Fruit fly (Drosophila melanogaster) whole organism, embryonic: ENCODE measurements around the gene CG8128.

Experiments used
- Abd-B ChIP-seq: fragments of 200-800 bp; sonication (Bioruptor generic); optimal IDR thresholded peaks from 2 replicates; lab custom pipeline; 2018; ENCODE audit warnings: missing biosample characterization, mild to moderate bottlenecking, missing genetic modification characterization, moderate library complexity
- B-H1 ChIP-seq: fragments of 200-800 bp; sonication (Bioruptor generic); IDR thresholded peaks from 3 replicates; pipeline ENCODE4 v1.3.6; 2022; ENCODE audit warnings: missing biosample characterization, missing genetic modification characterization
- CG10431 ChIP-seq: fragments of 200-800 bp; sonication (Bioruptor generic); optimal IDR thresholded peaks from 3 replicates; lab custom pipeline; 2018; ENCODE audit warnings: missing biosample characterization, mild to moderate bottlenecking, missing genetic modification characterization
- CG13296 ChIP-seq: fragments of 200-800 bp; sonication (Bioruptor generic); optimal IDR thresholded peaks from 3 replicates; lab custom pipeline; 2018; ENCODE audit warnings: missing biosample characterization, mild to moderate bottlenecking, missing genetic modification characterization
- CG13424 ChIP-seq: fragments of 200-800 bp; sonication (Bioruptor generic); optimal IDR thresholded peaks from 2 replicates; lab custom pipeline; 2019; ENCODE audit warnings: missing biosample characterization, mild to moderate bottlenecking, missing genetic modification characterization, moderate library complexity
- CG14014 ChIP-seq: fragments of 200-800 bp; sonication (Bioruptor generic); IDR thresholded peaks from 2 replicates; pipeline ENCODE4 v1.3.6; 2022; ENCODE audit warnings: missing biosample characterization, missing genetic modification characterization
- CG15269 ChIP-seq: fragments of 200-800 bp; sonication (Bioruptor generic); optimal IDR thresholded peaks from 2 replicates; lab custom pipeline; 2018; ENCODE audit warnings: missing biosample characterization, mild to moderate bottlenecking, missing genetic modification characterization, moderate library complexity
- CG1529 ChIP-seq: fragments of 200-800 bp; sonication (Bioruptor generic); optimal IDR thresholded peaks from 3 replicates; lab custom pipeline; 2018; ENCODE audit warnings: missing biosample characterization, missing genetic modification characterization
- CG15479 ChIP-seq: fragments of 200-800 bp; sonication (Bioruptor generic); optimal IDR thresholded peaks from 3 replicates; lab custom pipeline; 2019; ENCODE audit warnings: missing biosample characterization, mild to moderate bottlenecking, missing genetic modification characterization, moderate library complexity
- CG15601 ChIP-seq: fragments of 200-800 bp; sonication (Bioruptor generic); optimal IDR thresholded peaks from 3 replicates; lab custom pipeline; 2019; ENCODE audit warnings: missing biosample characterization, mild to moderate bottlenecking, missing genetic modification characterization, moderate library complexity
- CG1602 ChIP-seq: fragments of 200-800 bp; sonication (Bioruptor generic); optimal IDR thresholded peaks from 3 replicates; lab custom pipeline; 2016; ENCODE audit warnings: missing biosample characterization, missing genetic modification characterization
- CG16779 ChIP-seq: fragments of 200-800 bp; sonication (Bioruptor generic); IDR thresholded peaks from 2 replicates; pipeline ENCODE4 v1.3.6; 2022; ENCODE audit warnings: missing biosample characterization, missing genetic modification characterization
- CG17385 ChIP-seq: fragments of 200-800 bp; sonication (Bioruptor generic); optimal IDR thresholded peaks from 3 replicates; lab custom pipeline; 2018; ENCODE audit warnings: missing biosample characterization, mild to moderate bottlenecking, missing genetic modification characterization
- CG17829 ChIP-seq: fragments of 200-800 bp; optimal IDR thresholded peaks from 2 replicates; lab custom pipeline; 2019; ENCODE audit warnings: missing biosample characterization, mild to moderate bottlenecking, missing genetic modification characterization, moderate library complexity
- CG32767 ChIP-seq: fragments of 200-800 bp; sonication (Bioruptor generic); IDR thresholded peaks from 2 replicates; pipeline ENCODE4 v1.3.6; 2022; ENCODE audit warnings: missing biosample characterization, missing genetic modification characterization
- CG8089 ChIP-seq: fragments of 200-800 bp; sonication (Bioruptor generic); optimal IDR thresholded peaks from 3 replicates; lab custom pipeline; 2016; ENCODE audit warnings: missing biosample characterization, missing genetic modification characterization
- CG8281 ChIP-seq: fragments of 200-800 bp; sonication (Bioruptor generic); optimal IDR thresholded peaks from 2 replicates; lab custom pipeline; 2018; ENCODE audit warnings: missing biosample characterization, mild to moderate bottlenecking, missing genetic modification characterization, moderate library complexity
- Dip2 ChIP-seq: fragments of 200-800 bp; sonication (Bioruptor generic); IDR thresholded peaks from 2 replicates; pipeline ENCODE4 v1.3.6; 2022; ENCODE audit warnings: missing biosample characterization, missing genetic modification characterization
- Dip3 ChIP-seq: fragments of 200-800 bp; sonication (Bioruptor generic); optimal IDR thresholded peaks from 3 replicates; lab custom pipeline; 2016; ENCODE audit warnings: missing biosample characterization, missing genetic modification characterization
- Doc2 ChIP-seq: fragments of 200-800 bp; sonication (Bioruptor generic); IDR thresholded peaks from 2 replicates; pipeline ENCODE4 v1.3.6; 2022; ENCODE audit warnings: missing biosample characterization, missing genetic modification characterization
- Dp ChIP-seq: fragments of 200-800 bp; sonication (Bioruptor generic); optimal IDR thresholded peaks from 2 replicates; lab custom pipeline; 2018; ENCODE audit warnings: missing biosample characterization, mild to moderate bottlenecking, missing genetic modification characterization, moderate library complexity
- ERR ChIP-seq: fragments of 200-800 bp; sonication (Bioruptor generic); optimal IDR thresholded peaks from 2 replicates; lab custom pipeline; 2016; ENCODE audit warnings: missing biosample characterization, missing genetic modification characterization
- Fer3 ChIP-seq: fragments of 200-800 bp; sonication (Bioruptor generic); optimal IDR thresholded peaks from 2 replicates; lab custom pipeline; 2018; ENCODE audit warnings: missing biosample characterization, mild to moderate bottlenecking, missing genetic modification characterization, moderate library complexity
- Hmx ChIP-seq: fragments of 200-800 bp; sonication (Bioruptor generic); optimal IDR thresholded peaks from 2 replicates; lab custom pipeline; 2016; ENCODE audit warnings: missing biosample characterization, missing genetic modification characterization
- Jarid2 ChIP-seq: fragments of 200-800 bp; sonication (Bioruptor generic); optimal IDR thresholded peaks from 3 replicates; lab custom pipeline; 2017; ENCODE audit warnings: mild to moderate bottlenecking, missing biosample characterization, missing genetic modification reagents, missing genetic modification characterization
- Lpt ChIP-seq: fragments of >200 bp; optimal IDR thresholded peaks from 2 replicates; lab custom pipeline; 2018; ENCODE audit warnings: missing biosample characterization, missing genetic modification characterization
- NfI ChIP-seq: fragments of 200-800 bp; sonication (Bioruptor generic); optimal IDR thresholded peaks from 3 replicates; lab custom pipeline; 2018; ENCODE audit warnings: missing biosample characterization, mild to moderate bottlenecking, missing genetic modification characterization, moderate library complexity
- PHDP ChIP-seq: fragments of 200-800 bp; sonication (Bioruptor generic); optimal IDR thresholded peaks from 3 replicates; lab custom pipeline; 2018; ENCODE audit warnings: missing biosample characterization, mild to moderate bottlenecking, missing genetic modification characterization, moderate library complexity
- Ptx1 ChIP-seq: fragments of 200-800 bp; sonication (Bioruptor generic); IDR thresholded peaks from 2 replicates; pipeline ENCODE4 v1.3.6; 2022; ENCODE audit warnings: missing biosample characterization, missing genetic modification characterization
- Rfx ChIP-seq: fragments of 200-800 bp; sonication (Bioruptor generic); IDR thresholded peaks from 2 replicates; pipeline ENCODE4 v1.3.6; 2022; ENCODE audit warnings: missing biosample characterization, missing genetic modification characterization
- Sox102F ChIP-seq: fragments of 200-800 bp; sonication (Bioruptor generic); optimal IDR thresholded peaks from 2 replicates; lab custom pipeline; 2018; ENCODE audit warnings: missing biosample characterization, mild to moderate bottlenecking, missing genetic modification characterization, moderate library complexity
- Vsx1 ChIP-seq: fragments of 200-800 bp; sonication (Bioruptor generic); optimal IDR thresholded peaks from 2 replicates; lab custom pipeline; 2017; ENCODE audit warnings: missing biosample characterization, mild to moderate bottlenecking, missing genetic modification characterization, missing genetic modification reagents
- abd-A ChIP-seq: fragments of 200-800 bp; sonication (Bioruptor generic); optimal IDR thresholded peaks from 3 replicates; lab custom pipeline; 2019; ENCODE audit warnings: missing biosample characterization, mild to moderate bottlenecking, missing genetic modification characterization, moderate library complexity
- ato ChIP-seq: fragments of 200-800 bp; sonication (Bioruptor generic); IDR thresholded peaks from 2 replicates; pipeline ENCODE4 v1.3.6; 2022; ENCODE audit warnings: missing biosample characterization, missing genetic modification characterization; ENCODE audit not compliant: partially characterized antibody
- bigmax ChIP-seq: fragments of 200-800 bp; sonication (Bioruptor generic); optimal IDR thresholded peaks from 2 replicates; lab custom pipeline; 2018; ENCODE audit warnings: missing biosample characterization, mild to moderate bottlenecking, missing genetic modification characterization
- caup ChIP-seq: fragments of 200-800 bp; sonication (Bioruptor generic); optimal IDR thresholded peaks from 3 replicates; lab custom pipeline; 2017; ENCODE audit warnings: missing biosample characterization, mild to moderate bottlenecking, missing genetic modification characterization, moderate library complexity; ENCODE audit not compliant: severe bottlenecking
- chm ChIP-seq: fragments of 200-800 bp; sonication (Bioruptor generic); IDR thresholded peaks from 2 replicates; pipeline ENCODE4 v1.3.6; 2022; ENCODE audit warnings: missing biosample characterization, missing genetic modification characterization
- dmrt11E ChIP-seq: fragments of 200-800 bp; sonication (Bioruptor generic); optimal IDR thresholded peaks from 3 replicates; lab custom pipeline; 2018; ENCODE audit warnings: missing biosample characterization, mild to moderate bottlenecking, missing genetic modification characterization, moderate library complexity
- gem ChIP-seq: fragments of 200-800 bp; sonication (Bioruptor generic); optimal IDR thresholded peaks from 2 replicates; lab custom pipeline; 2019; ENCODE audit warnings: missing biosample characterization, mild to moderate bottlenecking, missing genetic modification characterization, moderate library complexity
- grn ChIP-seq: fragments of 200-800 bp; sonication (Bioruptor generic); optimal IDR thresholded peaks from 3 replicates; lab custom pipeline; 2017; ENCODE audit warnings: missing biosample characterization, missing genetic modification characterization
- gro ChIP-seq: fragments of 200-800 bp; sonication (Bioruptor generic); optimal IDR thresholded peaks from 2 replicates; lab custom pipeline; 2016; ENCODE audit warnings: missing biosample characterization, missing genetic modification characterization
- mam ChIP-seq: fragments of 200-800 bp; sonication (Bioruptor generic); optimal IDR thresholded peaks from 3 replicates; lab custom pipeline; 2016; ENCODE audit warnings: missing biosample characterization, missing genetic modification characterization
- pan ChIP-seq, 4 experiments: fragments of >200 bp in 3 of 4; fragments of 200-800 bp in 1 of 4; sonication (Bioruptor generic) in 1 of 4; optimal IDR thresholded peaks in 3 of 4; IDR thresholded peaks in 1 of 4; 2 replicates each; pipeline versions ENCODE4 v1.3.6 to Lab custom; 2017 to 2022; ENCODE audit warnings: missing biosample characterization in 2 of 4, missing genetic modification characterization in 2 of 4, mixed read lengths in 1 of 4
- sens ChIP-seq: fragments of 200-800 bp; sonication (Bioruptor generic); peaks from one replicate; lab custom pipeline; 2016; ENCODE audit warnings: missing biosample characterization, missing genetic modification characterization
- sim ChIP-seq: fragments of 200-800 bp; sonication (Bioruptor generic); IDR thresholded peaks from 2 replicates; pipeline ENCODE4 v1.3.6; 2022; ENCODE audit warnings: missing biosample characterization, missing genetic modification characterization
- sna ChIP-seq: fragments of 200-800 bp; sonication (Bioruptor generic); IDR thresholded peaks from 2 replicates; pipeline ENCODE4 v1.3.6; 2022; ENCODE audit warnings: missing biosample characterization, missing genetic modification characterization; ENCODE audit not compliant: partially characterized antibody
- ssp ChIP-seq: fragments of 200-800 bp; sonication (Bioruptor generic); IDR thresholded peaks from 2 replicates; pipeline ENCODE4 v1.3.6; 2022; ENCODE audit warnings: missing biosample characterization, missing genetic modification characterization
- tup ChIP-seq: fragments of 200-800 bp; sonication (Bioruptor generic); optimal IDR thresholded peaks from 2 replicates; lab custom pipeline; 2016; ENCODE audit warnings: missing biosample characterization, mild to moderate bottlenecking, missing genetic modification characterization, moderate library complexity
- z ChIP-seq: fragments of 200-800 bp; sonication (Bioruptor generic); IDR thresholded peaks from 3 replicates; pipeline ENCODE4 v1.3.6; 2022; ENCODE audit warnings: missing biosample characterization, missing genetic modification characterization

The CG8128 gene

DNA sequence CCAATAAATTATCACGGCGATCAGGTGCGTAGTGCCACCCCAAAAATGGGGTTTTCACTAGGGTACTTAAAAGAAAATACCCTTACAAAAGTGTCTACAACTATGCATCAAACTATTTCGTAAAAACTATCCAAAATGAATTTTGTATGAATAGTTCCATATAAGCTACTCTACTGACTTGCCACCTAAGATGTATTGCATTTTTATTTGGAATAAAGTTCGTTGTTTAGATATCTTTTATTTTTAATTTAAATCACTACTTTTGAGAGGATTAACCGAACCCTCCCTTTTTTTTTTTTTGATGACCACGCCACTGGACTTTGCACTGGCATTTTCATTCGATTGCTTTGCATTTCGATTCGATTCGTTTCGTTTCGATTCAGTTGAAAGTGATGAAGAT is 47.8 kb upstream of the CG8128 start:
- TF ChIP-seq z = no peak
- no peak for TF ChIP-seq Doc2 (GFP tag; lab: Robert Waterston, UW)
- TF ChIP-seq ERR = no peak
- no peak for TF ChIP-seq Lpt (GFP tag; lab: Kevin White, UChicago)
- no peak for TF ChIP-seq gro (GFP tag; lab: Kevin White, UChicago)
- no peak for TF ChIP-seq CG1529

DNA sequence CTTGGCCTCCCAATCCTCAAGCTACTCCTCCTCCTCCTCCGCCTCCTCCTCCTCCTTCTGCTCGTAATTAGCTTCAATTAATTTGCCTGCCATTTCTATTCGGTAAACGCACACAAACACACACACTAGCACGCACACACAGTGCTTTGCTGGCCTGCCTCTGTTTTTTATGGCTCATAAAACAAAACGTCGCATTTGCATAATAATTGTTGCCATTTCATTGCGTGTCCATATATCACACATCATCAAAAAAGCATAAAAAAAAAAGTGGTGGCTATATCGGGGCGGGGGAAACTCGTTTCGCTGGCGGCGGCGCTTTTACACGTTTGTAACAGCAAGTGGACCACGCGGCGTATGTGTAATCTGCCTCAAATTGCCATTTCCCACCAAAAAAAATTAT is 45.7 kb upstream of the CG8128 start:
- TF ChIP-seq Hmx (GFP tag; lab: Kevin White, UChicago) = no peak
- no peak for TF ChIP-seq caup
- TF ChIP-seq Abd-B (GFP tag; lab: Kevin White, UChicago) = peak; percentile 13
- no peak for TF ChIP-seq gem (tag; lab: Kevin White, UChicago)
- TF ChIP-seq grn (GFP tag; lab: Kevin White, UChicago) = no peak
- no peak for TF ChIP-seq CG8281 (tag; lab: Kevin White, UChicago)
- no peak for TF ChIP-seq CG17385
- no peak for TF ChIP-seq Dip3 (GFP tag; lab: Kevin White, UChicago)
- TF ChIP-seq CG32767 (GFP tag; lab: Robert Waterston, UW) = no peak
- no peak for TF ChIP-seq sim
- peak; percentile 12 for TF ChIP-seq CG15269 (tag; lab: Kevin White, UChicago)
- no peak for TF ChIP-seq PHDP
- peak; percentile 18 for TF ChIP-seq abd-A (tag; lab: Kevin White, UChicago)
- no peak for TF ChIP-seq bigmax (GFP tag; lab: Kevin White, UChicago)
- TF ChIP-seq CG16779 = no peak
- TF ChIP-seq CG15479 (GFP tag; lab: Kevin White, UChicago) = no peak
- no peak for TF ChIP-seq CG14014 (GFP tag; lab: Robert Waterston, UW)
- TF ChIP-seq CG10431 (GFP tag; lab: Kevin White, UChicago) = no peak
- TF ChIP-seq CG17829 = no peak
- TF ChIP-seq Fer3 (tag; lab: Kevin White, UChicago) = no peak
- no peak for TF ChIP-seq Jarid2 (GFP tag; lab: Kevin White, UChicago)
- no peak for TF ChIP-seq Sox102F (GFP tag; lab: Kevin White, UChicago)

DNA sequence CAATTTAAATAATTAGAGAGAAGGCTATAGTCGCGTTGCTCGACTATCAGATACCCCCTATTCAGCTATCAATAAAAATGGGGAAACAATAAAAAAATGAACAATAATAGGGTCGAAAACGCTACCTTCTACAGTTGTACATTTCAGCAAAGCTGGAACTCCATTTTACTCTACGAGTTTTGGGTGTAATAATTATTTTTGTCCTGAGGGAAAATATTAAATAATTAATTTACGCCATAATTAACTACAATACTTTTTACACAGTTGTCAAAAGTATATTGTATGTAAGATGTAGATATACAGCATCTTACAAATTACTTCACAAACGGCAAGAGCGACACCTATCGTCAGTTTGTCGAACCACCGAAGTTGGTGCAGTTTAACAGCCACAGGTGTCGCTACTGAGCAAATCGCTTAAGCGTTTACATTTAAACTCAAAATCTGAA is 43.9 kb upstream of the CG8128 start:
- TF ChIP-seq dmrt11E (peak; percentile 25), ato (GFP tag; lab: Robert Waterston, UW) (no peak), Dp (GFP tag; lab: Kevin White, UChicago) (peak; percentile 22), B-H1 (GFP tag; lab: Robert Waterston, UW) (no peak), CG8089 (GFP tag; lab: Kevin White, UChicago) (peak; percentile 42), mam (no peak), pan (optimal IDR thresholded peaks at IDR 0.05; lab: Kevin White, UChicago) (no peak), pan (GFP tag; optimal IDR thresholded peaks at IDR 0.05 in 1 of 2, IDR thresholded peaks at IDR 0.05 in 1 of 2) (peak in 1 of 2 experiments; percentile 52), sens (GFP tag; lab: Kevin White, UChicago) (peak; percentile 11), Rfx (GFP tag; lab: Robert Waterston, UW) (peak; percentile 72), NfI (peak; percentile 51), CG15601 (tag; lab: Kevin White, UChicago) (peak; percentile 34), Dip2 (GFP tag; lab: Robert Waterston, UW) (no peak), Vsx1 (GFP tag; lab: Kevin White, UChicago) (peak; percentile 78), CG13424 (tag; lab: Kevin White, UChicago) (peak; percentile 5), Ptx1 (GFP tag; lab: Robert Waterston, UW) (peak; percentile 55), abd-A (tag; lab: Kevin White, UChicago) (no peak), CG1602 (GFP tag; lab: Kevin White, UChicago) (peak; percentile 37), ssp (GFP tag; lab: Robert Waterston, UW) (0 out of 2 replicates have a peak, but pooled peaks have one; percentile 19), chm (GFP tag; lab: Robert Waterston, UW) (no peak), CG13296 (GFP tag; lab: Kevin White, UChicago) (no peak), tup (no peak), sna (peak; percentile 76)
